Worm (Caenorhabditis elegans): ENCODE data around the gene pals-33.
A peak's percentile ranks its signal among the peaks of the same experiment; 100 is the strongest.

The pals-33 gene

DNA sequence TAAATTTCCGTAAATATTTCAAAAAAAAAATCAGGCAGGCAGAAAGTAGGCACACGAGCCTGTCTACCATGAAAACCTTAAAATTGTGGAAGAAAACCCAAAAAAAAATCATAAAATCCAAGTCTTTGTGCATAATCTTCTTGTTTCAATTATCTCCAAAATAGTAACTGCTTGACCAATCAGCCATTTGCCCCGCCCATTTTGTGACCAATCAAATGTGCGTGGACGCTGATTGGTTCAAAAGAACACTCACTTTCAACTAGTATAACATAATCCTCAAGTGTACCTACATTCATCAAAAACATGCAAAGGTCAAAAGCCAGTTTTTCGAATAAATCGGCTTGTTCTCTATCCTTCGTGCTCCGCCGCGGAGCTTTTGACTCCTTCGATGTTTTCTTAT, 5.3 kb downstream of the pals-33 start:
- TF ChIP-seq bed-3 (GFP tag; optimal IDR thresholded peaks at IDR 0.05) (no peak), lin-32 (GFP tag; optimal IDR thresholded peaks at IDR 0.05) (no peak), M03D4.4 (tag; optimal IDR thresholded peaks at IDR 0.05) (no peak), nhr-28 (tag; optimal IDR thresholded peaks at IDR 0.05) (no peak), pha-4 (tag; optimal IDR thresholded peaks at IDR 0.05) (no peak), nhr-2 (tag; optimal IDR thresholded peaks at IDR 0.05) (no peak), unc-39 (tag; optimal IDR thresholded peaks at IDR 0.05) (no peak)

DNA sequence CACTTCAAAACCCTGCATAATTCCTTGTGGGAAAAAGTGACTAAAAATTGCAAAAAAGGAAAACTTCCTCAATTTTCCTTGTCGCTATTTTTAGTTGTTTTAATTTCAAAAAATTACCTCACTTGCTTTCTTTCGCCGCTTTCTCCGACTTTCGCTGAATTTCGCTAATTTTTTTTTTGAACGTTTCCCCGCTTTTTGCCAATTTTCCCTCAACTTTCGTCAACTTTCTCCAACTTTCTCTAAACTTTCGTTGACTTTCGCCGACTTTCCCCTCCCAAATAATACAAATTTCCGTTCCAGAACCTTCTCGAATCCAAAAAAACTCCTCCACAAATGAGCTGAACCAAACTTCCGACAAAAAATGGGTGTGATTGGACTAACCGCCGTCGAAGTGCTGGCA, 9.4 kb downstream of the pals-33 start, which contains the start of gene W08A12.3:
Gene W08A12.3 (plus strand): TSS at position 301 of the 400 bp plus-strand sequence.
- no peak for TF ChIP-seq mls-2 (tag; optimal IDR thresholded peaks at IDR 0.05)
- no peak for TF ChIP-seq bed-3 (GFP tag; optimal IDR thresholded peaks at IDR 0.05)
- TF ChIP-seq ztf-11 (tag; optimal IDR thresholded peaks at IDR 0.05), result no peak
- no peak for TF ChIP-seq sem-2 (GFP tag; optimal IDR thresholded peaks at IDR 0.05)
- no peak for TF ChIP-seq tbx-8 (GFP tag; optimal IDR thresholded peaks at IDR 0.05)
- no peak for TF ChIP-seq ceh-83 (GFP tag; optimal IDR thresholded peaks at IDR 0.05)
- no peak for TF ChIP-seq blmp-1 (tag; optimal IDR thresholded peaks at IDR 0.05)
- TF ChIP-seq hlh-1 (tag; optimal IDR thresholded peaks at IDR 0.05), result no peak
- TF ChIP-seq nhr-12 (tag; optimal IDR thresholded peaks at IDR 0.05), result no peak
- no peak for TF ChIP-seq lin-13 (tag; optimal IDR thresholded peaks at IDR 0.05)
- TF ChIP-seq drap-1 (GFP tag; optimal IDR thresholded peaks at IDR 0.05), result no peak
- no peak for TF ChIP-seq nhr-28 (tag; optimal IDR thresholded peaks at IDR 0.05)
- TF ChIP-seq M03D4.4 (tag; optimal IDR thresholded peaks at IDR 0.05), result no peak
- TF ChIP-seq zip-8 (tag; optimal IDR thresholded peaks at IDR 0.05), result no peak
- TF ChIP-seq cnd-1 (tag; optimal IDR thresholded peaks at IDR 0.05), result no peak

DNA sequence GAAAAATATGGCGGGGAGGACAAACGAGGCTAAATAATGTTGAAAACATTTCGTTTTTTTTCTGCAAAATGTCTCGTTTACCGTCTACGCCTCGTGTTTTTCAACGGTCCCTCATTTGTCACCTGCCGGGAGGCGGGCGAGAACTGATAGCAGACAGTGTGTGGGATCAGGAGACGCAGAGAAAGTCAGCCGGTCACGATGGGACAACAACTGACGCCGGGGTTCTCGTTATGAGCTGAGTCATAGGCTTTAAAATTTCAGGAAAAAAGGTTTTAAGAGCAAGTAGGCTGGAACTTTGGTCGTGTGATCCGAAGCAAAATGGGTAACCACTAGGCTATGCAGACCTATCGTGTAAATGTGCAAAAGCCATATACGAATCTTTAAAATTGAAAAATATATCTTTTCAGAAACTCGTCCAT, 12.6 kb downstream of the pals-33 start, which contains the start of gene W08A12.2:
Gene W08A12.2 (minus strand): TSS at position 103 of the 419 bp plus-strand sequence.
- TF ChIP-seq tbx-8 (GFP tag; optimal IDR thresholded peaks at IDR 0.05) (no peak), mep-1 (tag; optimal IDR thresholded peaks at IDR 0.05) (no peak), pha-4 (tag; optimal IDR thresholded peaks at IDR 0.05) (no peak), M03D4.4 (tag; optimal IDR thresholded peaks at IDR 0.05) (no peak), elt-1 (tag; optimal IDR thresholded peaks at IDR 0.05; ENCODE audit: borderline replicate concordance, insufficient read depth) (no peak), ztf-11 (tag; optimal IDR thresholded peaks at IDR 0.05) (no peak), flh-1 (GFP tag; optimal IDR thresholded peaks at IDR 0.05) (no peak), sptf-1 (tag; optimal IDR thresholded peaks at IDR 0.05) (no peak), zip-8 (tag; optimal IDR thresholded peaks at IDR 0.05) (no peak), unc-120 (tag; optimal IDR thresholded peaks at IDR 0.05; ENCODE audit: poor library complexity, severe bottlenecking) (peak; percentile 58), ceh-43 (GFP tag; optimal IDR thresholded peaks at IDR 0.05) (no peak), nhr-237 (tag; optimal IDR thresholded peaks at IDR 0.05) (no peak), cnd-1 (tag; optimal IDR thresholded peaks at IDR 0.05) (no peak), ces-1 (GFP tag; optimal IDR thresholded peaks at IDR 0.05) (no peak), snpc-4 (tag; optimal IDR thresholded peaks at IDR 0.05) (no peak), nhr-12 (tag; optimal IDR thresholded peaks at IDR 0.05) (no peak), unc-62 (GFP tag; optimal IDR thresholded peaks at IDR 0.05) (peak; percentile 7), hlh-1 (tag; optimal IDR thresholded peaks at IDR 0.05) (peak; percentile 98), bed-3 (GFP tag; optimal IDR thresholded peaks at IDR 0.05) (no peak), unc-39 (tag; optimal IDR thresholded peaks at IDR 0.05) (no peak), drap-1 (GFP tag; optimal IDR thresholded peaks at IDR 0.05) (no peak), nhr-28 (tag; optimal IDR thresholded peaks at IDR 0.05) (no peak), ceh-83 (GFP tag; optimal IDR thresholded peaks at IDR 0.05) (no peak), mab-5 (tag; optimal IDR thresholded peaks at IDR 0.05) (no peak), nhr-76 (tag; optimal IDR thresholded peaks at IDR 0.05) (no peak), nhr-2 (tag; optimal IDR thresholded peaks at IDR 0.05) (peak; percentile 25), ceh-39 (tag; optimal IDR thresholded peaks at IDR 0.05) (no peak), lin-32 (GFP tag; optimal IDR thresholded peaks at IDR 0.05) (no peak)

DNA sequence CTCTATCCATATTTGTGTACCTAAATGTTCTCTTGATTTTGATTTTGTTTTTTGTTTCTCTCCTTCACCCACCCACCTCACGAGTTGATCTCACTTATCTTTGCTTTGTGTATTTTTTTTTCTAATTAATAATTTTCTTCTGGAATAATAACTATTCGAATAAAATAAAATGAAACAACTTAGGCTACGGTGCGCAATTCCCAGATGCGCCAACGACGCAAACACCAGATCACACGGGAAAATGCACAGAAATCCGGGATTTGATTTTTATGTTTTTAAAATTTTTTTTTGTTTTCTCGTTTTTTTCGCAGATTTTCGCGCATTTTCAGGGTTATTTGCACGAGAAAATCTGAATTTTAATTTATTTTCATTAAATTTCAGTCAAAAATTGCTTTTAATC, 13.1 kb downstream of the pals-33 start:
- TF ChIP-seq ztf-11 (tag; optimal IDR thresholded peaks at IDR 0.05) (no peak), lsy-2 (tag; optimal IDR thresholded peaks at IDR 0.05) (peak; percentile 47)

DNA sequence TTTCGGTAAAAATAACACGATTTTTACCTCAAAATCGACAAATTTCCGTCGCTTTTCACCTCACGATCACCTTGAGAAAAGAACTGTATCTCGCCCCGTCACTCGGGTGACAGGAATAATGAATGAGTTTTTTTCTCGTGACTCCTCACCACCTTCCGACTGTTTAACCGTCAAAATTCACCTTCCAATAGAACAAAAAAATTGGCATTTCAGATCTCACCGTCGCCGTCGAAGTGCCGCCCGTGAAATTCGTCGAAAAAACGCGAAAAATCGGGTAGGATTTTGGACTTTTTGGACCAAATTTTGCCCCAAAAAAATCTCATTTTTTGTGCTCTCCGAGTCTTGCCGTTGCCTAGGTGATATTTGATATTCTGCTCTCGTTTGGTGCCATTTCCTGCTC, 13.7 kb downstream of the pals-33 start, which contains the start of gene unc-132:
Gene unc-132 (plus strand): TSS at position 208 of the 400 bp plus-strand sequence.
- TF ChIP-seq nhr-237 (tag; optimal IDR thresholded peaks at IDR 0.05) (no peak), lin-32 (GFP tag; optimal IDR thresholded peaks at IDR 0.05) (no peak), elt-3 (tag; optimal IDR thresholded peaks at IDR 0.05) (no peak), sptf-1 (tag; optimal IDR thresholded peaks at IDR 0.05) (no peak), nhr-28 (tag; optimal IDR thresholded peaks at IDR 0.05) (no peak), M03D4.4 (tag; optimal IDR thresholded peaks at IDR 0.05) (no peak), zip-8 (tag; optimal IDR thresholded peaks at IDR 0.05) (no peak), drap-1 (GFP tag; optimal IDR thresholded peaks at IDR 0.05) (no peak)

All from whole organism, mixed stage, embryonic.